Fruit fly (Drosophila melanogaster): ENCODE measurements around the gene CG42367.

DNA sequence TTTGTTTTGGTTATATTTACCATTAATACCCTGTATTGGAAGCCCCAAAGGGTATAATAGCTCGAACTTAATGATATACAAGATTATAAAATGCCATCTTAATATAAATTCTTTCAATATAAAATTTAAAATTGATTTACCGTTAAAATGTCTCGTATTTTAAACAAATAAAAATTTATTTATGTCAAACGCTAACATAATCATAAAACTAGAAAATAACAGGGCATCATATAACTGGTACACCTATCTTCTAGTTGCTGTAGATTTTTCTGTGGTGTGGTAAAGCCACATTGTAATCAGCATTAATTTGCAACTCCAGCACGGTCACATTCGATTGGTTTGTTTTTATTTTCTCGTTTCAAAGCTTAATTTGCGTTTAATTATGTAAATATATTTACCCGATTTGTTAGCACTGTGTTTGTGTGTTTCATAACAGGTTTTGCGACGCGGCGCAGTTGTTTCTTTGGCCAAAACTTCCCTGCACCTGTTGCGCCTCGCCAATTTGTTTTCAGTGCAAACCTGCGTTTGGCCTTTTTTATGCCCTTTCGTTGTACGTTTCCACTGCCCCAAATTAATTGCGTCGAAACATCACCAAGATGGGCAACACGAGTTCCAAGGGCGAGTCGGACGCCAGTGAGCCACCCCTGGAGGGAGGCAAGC lies 26.7 kb downstream of the CG42367 start, which contains the start of the genes CG4658 and CG5846:
- TF ChIP-seq cnc (optimal IDR thresholded peaks at IDR 0.05) = no peak
- TF ChIP-seq CG11617 (GFP tag; optimal IDR thresholded peaks at IDR 0.05) = peak; percentile 92
- peak; percentile 45 for TF ChIP-seq Clk (GFP tag; optimal IDR thresholded peaks at IDR 0.05)
- TF ChIP-seq kay (GFP tag; ENCODE audit: borderline replicate concordance) = no peak
- TF ChIP-seq CG5204 (GFP tag; optimal IDR thresholded peaks at IDR 0.05) = no peak
- TF ChIP-seq bab1 (GFP tag; optimal IDR thresholded peaks at IDR 0.05) = peak; percentile 96
- TF ChIP-seq cic (GFP tag; optimal IDR thresholded peaks at IDR 0.05) = peak; percentile 51

Data from whole organism, adult.